Worm (Caenorhabditis elegans) whole organism, L1 larva: Measurements from ENCODE around the gene K08E7.4.
A peak's percentile ranks its signal among the peaks of the same experiment; 100 is the strongest.

Source experiments
- C04F5.9 ChIP-seq: sonication (generic microtip); optimal IDR thresholded peaks from 2 replicates; lab custom pipeline; 2016; ENCODE audit warnings: missing genetic modification characterization, missing compliant biosample characterization
- C16A3.4 ChIP-seq: fragments of 150-350 bp; optimal IDR thresholded peaks from 2 replicates; lab custom pipeline; 2014; ENCODE audit warnings: missing biosample characterization, missing genetic modification characterization
- C34B4.2 ChIP-seq: sonication (generic microtip); optimal IDR thresholded peaks from 2 replicates; lab custom pipeline; 2017; ENCODE audit warnings: mild to moderate bottlenecking, missing genetic modification characterization, missing compliant biosample characterization
- F16B12.6 ChIP-seq: fragments of 150-350 bp; optimal IDR thresholded peaks from 2 replicates; lab custom pipeline; 2014; ENCODE audit warnings: missing biosample characterization, missing genetic modification characterization
- alr-1 ChIP-seq: fragments of 200-800 bp; sonication (Bioruptor generic); optimal IDR thresholded peaks from 2 replicates; lab custom pipeline; 2018; ENCODE audit warnings: borderline replicate concordance, mild to moderate bottlenecking, missing genetic modification characterization, missing compliant biosample characterization
- aly-2 ChIP-seq: fragments of 150-350 bp; optimal IDR thresholded peaks from 2 replicates; lab custom pipeline; 2014; ENCODE audit warnings: missing biosample characterization, missing genetic modification characterization
- ama-1 ChIP-seq: fragments of 150-350 bp; optimal IDR thresholded peaks from 2 replicates; lab custom pipeline; 2014
- ceh-8 ChIP-seq: fragments of 200-800 bp; sonication (Bioruptor generic); optimal IDR thresholded peaks from 2 replicates; lab custom pipeline; 2018; ENCODE audit warnings: mild to moderate bottlenecking, missing genetic modification characterization, moderate library complexity, missing compliant biosample characterization
- ceh-82 ChIP-seq, 3 experiments: fragments of 150-350 bp in 1 of 3; sonication (generic microtip) in 2 of 3; optimal IDR thresholded peaks; 2 replicates each; lab custom pipeline; 2014 to 2017; ENCODE audit warnings: missing biosample characterization in 3 of 3, missing genetic modification characterization in 3 of 3
- dpl-1 ChIP-seq, 3 experiments: fragments of 150-350 bp in 2 of 3; sonication (generic microtip) in 1 of 3; optimal IDR thresholded peaks; 2 replicates each; lab custom pipeline; 2014 to 2017; ENCODE audit warnings: missing biosample characterization in 3 of 3, missing genetic modification characterization in 3 of 3, missing genetic modification reagents in 3 of 3
- efl-1 ChIP-seq, 4 experiments: fragments of 150-350 bp; optimal IDR thresholded peaks in 3 of 4; peaks in 1 of 4; 1 replicate in 1 of 4; 2 replicates in 3 of 4; lab custom pipeline; 2014; ENCODE audit warnings: missing biosample characterization in 2 of 4, missing genetic modification characterization in 2 of 4, missing genetic modification reagents in 2 of 4
- egl-13 ChIP-seq: sonication (generic microtip); optimal IDR thresholded peaks from 2 replicates; lab custom pipeline; 2016; ENCODE audit warnings: missing genotype, missing genetic modification reagents, missing genetic modification characterization, missing compliant biosample characterization
- elt-2 ChIP-seq: sonication (generic microtip); optimal IDR thresholded peaks from 2 replicates; lab custom pipeline; 2016; ENCODE audit warnings: missing genetic modification characterization, mild to moderate bottlenecking, inconsistent platforms, missing compliant biosample characterization, missing genetic modification reagents
- elt-3 ChIP-seq, 6 experiments: fragments of 150-350 bp in 1 of 6; sonication (generic microtip); optimal IDR thresholded peaks; 2 replicates each; lab custom pipeline; 2017 to 2018; ENCODE audit warnings: missing biosample characterization in 6 of 6, missing genetic modification characterization in 6 of 6, inconsistent platforms in 1 of 6
- ets-5 ChIP-seq: fragments of 200-800 bp; sonication (Bioruptor generic); IDR thresholded peaks from 2 replicates; pipeline ENCODE4 v1.3.6; 2022; ENCODE audit warnings: missing genetic modification characterization, missing compliant biosample characterization
- fkh-8 ChIP-seq: sonication (generic microtip); optimal IDR thresholded peaks from 2 replicates; lab custom pipeline; 2016; ENCODE audit warnings: mild to moderate bottlenecking, missing genetic modification characterization, missing compliant biosample characterization
- hpl-2 ChIP-seq: fragments of 150-350 bp; optimal IDR thresholded peaks from 2 replicates; lab custom pipeline; 2014; ENCODE audit warnings: missing biosample characterization, missing genetic modification reagents, missing genetic modification characterization
- isw-1 ChIP-seq: fragments of 200-800 bp; sonication (Bioruptor generic); IDR thresholded peaks from 2 replicates; pipeline ENCODE4 v1.3.6; 2022; ENCODE audit warnings: missing genetic modification characterization, missing compliant biosample characterization
- lin-14 ChIP-seq: fragments of 200-800 bp; sonication (Bioruptor generic); optimal IDR thresholded peaks from 2 replicates; lab custom pipeline; 2018; ENCODE audit warnings: mild to moderate bottlenecking, missing genetic modification characterization, moderate library complexity, missing compliant biosample characterization
- lin-39 ChIP-seq: fragments of 150-350 bp; optimal IDR thresholded peaks from 2 replicates; lab custom pipeline; 2014; ENCODE audit warnings: missing biosample characterization, missing genetic modification reagents, missing genetic modification characterization
- lsy-2 ChIP-seq, 2 experiments: fragments of 150-350 bp; optimal IDR thresholded peaks; 2 replicates each; lab custom pipeline; 2014; ENCODE audit warnings: missing biosample characterization in 2 of 2, missing genetic modification characterization in 2 of 2
- mab-9 ChIP-seq: fragments of 200-800 bp; sonication (Bioruptor generic); IDR thresholded peaks from 2 replicates; pipeline ENCODE4 v1.3.6; 2022; ENCODE audit warnings: missing genetic modification reagents, missing genetic modification characterization, missing compliant biosample characterization
- mdl-1 ChIP-seq, 2 experiments: fragments of 150-350 bp; optimal IDR thresholded peaks; 2 replicates each; lab custom pipeline; 2014 to 2017; ENCODE audit warnings: missing biosample characterization in 2 of 2, missing genetic modification characterization in 2 of 2, inconsistent platforms in 1 of 2
- mef-2 ChIP-seq: fragments of 150-350 bp; optimal IDR thresholded peaks from 2 replicates; lab custom pipeline; 2014; ENCODE audit warnings: missing biosample characterization, missing genetic modification characterization
- nhr-11 ChIP-seq: fragments of 150-350 bp; optimal IDR thresholded peaks from 2 replicates; lab custom pipeline; 2014; ENCODE audit warnings: missing biosample characterization, missing genetic modification characterization
- nhr-20 ChIP-seq: sonication (generic microtip); optimal IDR thresholded peaks from 2 replicates; lab custom pipeline; 2016; ENCODE audit warnings: mild to moderate bottlenecking, missing genetic modification characterization, missing compliant biosample characterization
- nhr-237 ChIP-seq: fragments of 150-350 bp; optimal IDR thresholded peaks from 2 replicates; lab custom pipeline; 2014; ENCODE audit warnings: missing biosample characterization, missing genetic modification characterization
- nhr-71 ChIP-seq: sonication (generic microtip); optimal IDR thresholded peaks from 2 replicates; lab custom pipeline; 2016; ENCODE audit warnings: mild to moderate bottlenecking, missing genetic modification characterization, moderate library complexity, missing compliant biosample characterization
- nhr-85 ChIP-seq: sonication (generic microtip); peaks from one replicate; lab custom pipeline; 2016; ENCODE audit warnings: missing genetic modification characterization, inconsistent platforms, missing compliant biosample characterization
- nhr-90 ChIP-seq: sonication (generic microtip); optimal IDR thresholded peaks from 2 replicates; lab custom pipeline; 2016; ENCODE audit warnings: mild to moderate bottlenecking, missing genetic modification characterization, missing compliant biosample characterization; ENCODE audit not compliant: poor library complexity
- pag-3 ChIP-seq: sonication (generic microtip); optimal IDR thresholded peaks from 2 replicates; lab custom pipeline; 2017; ENCODE audit warnings: missing genetic modification characterization, mild to moderate bottlenecking, missing compliant biosample characterization, antibody characterized with exemption, borderline replicate concordance; ENCODE audit not compliant: insufficient read depth
- pqm-1 ChIP-seq: sonication (generic microtip); optimal IDR thresholded peaks from 3 replicates; lab custom pipeline; 2017; ENCODE audit warnings: missing biosample characterization, missing genetic modification characterization
- rnt-1 ChIP-seq: sonication (generic microtip); optimal IDR thresholded peaks from 2 replicates; lab custom pipeline; 2016; ENCODE audit warnings: mild to moderate bottlenecking, missing genetic modification characterization, moderate library complexity, missing compliant biosample characterization
- skn-1 ChIP-seq: fragments of 150-350 bp; optimal IDR thresholded peaks from 2 replicates; lab custom pipeline; 2014; ENCODE audit warnings: missing biosample characterization, missing genetic modification characterization
- snpc-4 ChIP-seq: fragments of 150-350 bp; optimal IDR thresholded peaks from 2 replicates; lab custom pipeline; 2014; ENCODE audit warnings: missing biosample characterization, missing genetic modification characterization
- snu-23 ChIP-seq: sonication (generic microtip); optimal IDR thresholded peaks from 2 replicates; lab custom pipeline; 2016; ENCODE audit warnings: missing genetic modification characterization, missing compliant biosample characterization
- sup-37 ChIP-seq: fragments of 200-800 bp; sonication (Bioruptor generic); optimal IDR thresholded peaks from 2 replicates; lab custom pipeline; 2018; ENCODE audit warnings: mild to moderate bottlenecking, missing genetic modification characterization, missing compliant biosample characterization
- tlp-1 ChIP-seq: fragments of 150-350 bp; optimal IDR thresholded peaks from 2 replicates; lab custom pipeline; 2014; ENCODE audit warnings: missing biosample characterization, missing genetic modification characterization
- unc-130 ChIP-seq: fragments of 150-350 bp; optimal IDR thresholded peaks from 2 replicates; lab custom pipeline; 2017; ENCODE audit warnings: missing biosample characterization, missing genetic modification characterization, inconsistent platforms
- unc-30 ChIP-seq: sonication (generic microtip); optimal IDR thresholded peaks from 2 replicates; lab custom pipeline; 2017; ENCODE audit warnings: missing biosample characterization, missing genetic modification characterization
- vab-15 ChIP-seq: sonication (generic microtip); optimal IDR thresholded peaks from 2 replicates; lab custom pipeline; 2017; ENCODE audit warnings: missing genotype, mild to moderate bottlenecking, missing genetic modification characterization, missing compliant biosample characterization
- zip-4 ChIP-seq: fragments of 200-800 bp; sonication (Bioruptor generic); optimal IDR thresholded peaks from 2 replicates; lab custom pipeline; 2018; ENCODE audit warnings: mild to moderate bottlenecking, missing genetic modification characterization, moderate library complexity, missing compliant biosample characterization
- ztf-11 ChIP-seq, 2 experiments: sonication (generic microtip); optimal IDR thresholded peaks; 2 replicates each; lab custom pipeline; 2016 to 2017; ENCODE audit warnings: missing genetic modification characterization in 2 of 2, missing biosample characterization in 1 of 2, missing compliant biosample characterization in 1 of 2

Gene K08E7.4

DNA sequence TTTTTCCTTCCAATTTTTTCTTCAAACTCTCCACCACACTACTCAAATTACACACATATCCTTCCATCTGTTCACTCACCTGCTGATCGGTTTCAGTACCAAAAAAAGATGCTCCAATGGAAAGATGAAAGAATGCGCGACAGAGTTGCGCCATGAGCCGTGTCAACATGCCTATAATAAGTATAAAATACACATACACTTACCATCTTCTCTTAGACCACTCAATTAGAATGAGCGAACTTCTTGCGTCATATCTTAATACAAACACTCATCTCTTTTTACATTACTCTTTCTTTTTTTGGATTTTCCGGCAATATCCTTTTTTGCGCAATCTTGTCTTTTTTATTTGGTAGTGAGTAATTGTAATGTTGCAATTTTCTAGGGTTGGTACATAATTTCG, 33.3 kb downstream of the K08E7.4 start:
- TF ChIP-seq fkh-8 (tag; lab: Kevin White, UChicago) (no peak), pqm-1 (tag; lab: Kevin White, UChicago) (no peak), rnt-1 (tag; lab: Kevin White, UChicago) (no peak), egl-13 (tag; lab: Kevin White, UChicago) (no peak), mef-2 (no peak), nhr-20 (tag; lab: Kevin White, UChicago) (no peak), alr-1 (tag; lab: Kevin White, UChicago) (no peak), unc-30 (tag; lab: Kevin White, UChicago) (no peak), mdl-1 (tag; optimal IDR thresholded peaks at IDR 0.05; lab: Kevin White, UChicago) (no peak), tlp-1 (tag; lab: Kevin White, UChicago) (no peak), C04F5.9 (tag; lab: Kevin White, UChicago) (no peak), ztf-11 (tag; optimal IDR thresholded peaks at IDR 0.05; lab: Kevin White, UChicago) (no peak), F16B12.6 (tag; lab: Kevin White, UChicago) (no peak), snpc-4 (tag; lab: Kevin White, UChicago) (no peak)

DNA sequence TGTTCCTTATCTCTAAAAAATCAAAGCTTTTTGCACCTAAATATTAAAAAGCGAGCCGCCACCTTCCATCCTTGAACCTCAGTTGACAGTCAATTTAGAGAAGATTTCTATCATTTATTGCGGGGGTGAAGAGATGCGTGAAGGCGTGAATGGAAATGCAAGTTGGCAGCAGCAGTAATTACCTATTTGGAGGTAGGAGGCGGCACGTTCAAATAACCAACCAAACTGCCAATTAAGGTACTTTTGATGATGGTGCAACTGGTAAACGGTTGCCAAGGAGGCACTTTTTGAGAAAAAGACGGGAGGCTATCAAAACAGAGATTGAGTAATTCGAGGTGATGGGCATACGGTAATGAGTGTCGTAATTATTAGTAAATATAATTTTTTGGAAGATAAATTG, 34.6 kb downstream of the K08E7.4 start:
- TF ChIP-seq unc-30 (tag; lab: Kevin White, UChicago) (no peak), ceh-8 (GFP tag; lab: Kevin White, UChicago) (no peak), vab-15 (tag; lab: Kevin White, UChicago) (no peak), mab-9 (GFP tag; lab: Robert Waterston, UW) (no peak)

DNA sequence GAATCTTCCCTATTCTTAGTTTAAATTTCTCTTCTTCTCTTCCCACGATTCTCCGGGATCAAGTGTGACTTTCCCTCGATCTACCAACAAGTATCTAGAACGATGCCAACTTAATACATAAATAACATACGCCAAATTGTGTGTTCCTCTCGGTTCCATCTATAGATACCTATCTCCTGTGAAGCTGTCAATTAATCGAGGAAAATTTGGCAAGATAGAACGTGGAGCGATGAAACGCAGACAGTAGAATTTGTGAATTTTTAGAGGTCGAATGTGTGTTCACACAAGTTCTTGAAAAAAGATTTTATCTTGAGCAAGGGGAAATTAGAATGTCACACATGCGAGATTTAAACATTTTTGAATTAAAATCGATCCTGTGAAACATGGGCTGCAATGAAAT, 39.5 kb downstream of the K08E7.4 start:
- TF ChIP-seq nhr-237: no peak
- TF ChIP-seq pag-3: no peak
- no peak for TF ChIP-seq C16A3.4
- no peak for TF ChIP-seq nhr-11 (tag; lab: Kevin White, UChicago)
- TF ChIP-seq pqm-1 (tag; lab: Kevin White, UChicago): no peak
- TF ChIP-seq lsy-2 (tag; optimal IDR thresholded peaks at IDR 0.05; lab: Kevin White, UChicago): no peak
- peak; percentile 1 for TF ChIP-seq lin-14 (GFP tag; lab: Kevin White, UChicago)
- TF ChIP-seq egl-13 (tag; lab: Kevin White, UChicago): no peak
- no peak for TF ChIP-seq aly-2
- no peak for TF ChIP-seq ceh-8 (GFP tag; lab: Kevin White, UChicago)
- TF ChIP-seq unc-130 (tag; lab: Kevin White, UChicago): no peak
- TF ChIP-seq efl-1 (optimal IDR thresholded peaks at IDR 0.05; lab: Kevin White, UChicago): no peak
- peak in 1 of 2 experiments; percentile 66 for TF ChIP-seq efl-1 (GFP tag; optimal IDR thresholded peaks at IDR 0.05 in 1 of 2; lab: Kevin White, UChicago)
- no peak for TF ChIP-seq elt-3 (tag; optimal IDR thresholded peaks at IDR 0.05; lab: Kevin White, UChicago)

DNA sequence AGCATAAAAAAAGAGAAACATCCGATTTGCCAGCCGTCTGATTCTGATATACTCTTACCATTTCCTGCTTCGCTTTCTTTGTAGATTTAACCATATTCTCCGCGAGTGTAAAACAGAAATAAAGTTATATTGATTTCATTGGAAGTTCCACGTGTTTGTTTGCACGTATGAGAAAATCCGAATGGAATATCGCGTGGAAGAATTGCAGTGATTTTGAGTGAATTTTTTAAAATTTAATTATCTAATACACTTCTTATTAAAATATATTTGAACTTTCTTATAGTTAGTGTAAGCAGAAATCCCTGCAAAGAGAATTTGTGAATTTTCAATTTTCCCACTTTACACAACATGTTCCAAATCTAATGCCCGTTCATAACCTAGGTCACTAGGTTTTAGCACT, 39.9 kb downstream of the K08E7.4 start, which contains the start of gene F53B2.5:
Gene F53B2.5, minus strand, starts transcription at position 101 of the 400 bp plus-strand sequence.
- TF ChIP-seq ets-5 (GFP tag; lab: Robert Waterston, UW) (no peak), snpc-4 (tag; lab: Kevin White, UChicago) (no peak), sup-37 (GFP tag; lab: Kevin White, UChicago) (no peak), nhr-85 (tag; lab: Kevin White, UChicago) (peak; percentile 11), C34B4.2 (tag; lab: Kevin White, UChicago) (no peak)

DNA sequence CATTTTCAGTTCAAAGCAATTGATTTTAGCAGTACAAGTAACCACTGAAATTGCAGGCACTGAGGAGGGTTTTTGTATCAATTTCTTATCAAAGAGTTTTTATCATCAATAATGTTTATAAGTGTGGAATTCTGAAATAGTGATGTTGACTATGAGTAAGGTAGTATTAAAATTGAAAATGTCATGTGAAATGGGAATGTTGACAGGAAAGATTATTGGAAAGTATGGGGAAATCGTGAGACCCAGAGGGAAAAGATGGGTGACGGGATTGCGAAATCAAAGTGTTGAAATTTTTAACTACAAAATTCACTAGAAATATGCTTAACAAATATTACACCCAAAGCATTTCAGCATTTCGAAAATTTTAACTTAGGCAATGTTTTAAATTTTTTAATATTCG, 43.7 kb downstream of the K08E7.4 start, which contains the start of gene F53B2.8:
Gene F53B2.8, minus strand, starts transcription at position 180 of the 400 bp plus-strand sequence.
- TF ChIP-seq snu-23 (GFP tag; lab: Kevin White, UChicago): peak; percentile 39
- TF ChIP-seq snpc-4 (tag; lab: Kevin White, UChicago): peak; percentile 21
- peak in 2 of 3 experiments; percentile 13 to 21 for TF ChIP-seq dpl-1 (GFP tag; optimal IDR thresholded peaks at IDR 0.05; lab: Kevin White, UChicago)
- peak; percentile 50 for TF ChIP-seq nhr-71 (tag; lab: Kevin White, UChicago)
- peak; percentile 7 for TF ChIP-seq nhr-90
- TF ChIP-seq efl-1 (optimal IDR thresholded peaks at IDR 0.05; lab: Kevin White, UChicago): peak in 1 of 2 experiments; percentile 38
- peak; percentile 28 to 94 for TF ChIP-seq efl-1 (GFP tag; optimal IDR thresholded peaks at IDR 0.05 in 1 of 2; lab: Kevin White, UChicago)
- TF ChIP-seq lsy-2 (tag; optimal IDR thresholded peaks at IDR 0.05; lab: Kevin White, UChicago): peak in 1 of 2 experiments; percentile 3
- TF ChIP-seq lin-39: no peak
- peak; percentile 84 for TF ChIP-seq elt-2 (tag; lab: Kevin White, UChicago)
- 0 out of 2 replicates have a peak, but pooled peaks have one; percentile 3 for TF ChIP-seq isw-1
- TF ChIP-seq nhr-20 (tag; lab: Kevin White, UChicago): peak; percentile 59
- peak; percentile 63 for TF ChIP-seq skn-1 (tag; lab: Kevin White, UChicago)
- peak in 2 of 3 experiments; percentile 13 to 46 for TF ChIP-seq ceh-82 (tag; optimal IDR thresholded peaks at IDR 0.05; lab: Kevin White, UChicago)
- no peak for TF ChIP-seq ama-1
- TF ChIP-seq pqm-1 (tag; lab: Kevin White, UChicago): peak; percentile 33
- TF ChIP-seq elt-3 (tag; optimal IDR thresholded peaks at IDR 0.05; lab: Kevin White, UChicago): peak in 2 of 6 experiments; percentile 1 to 64
- TF ChIP-seq hpl-2: peak; percentile 71
- TF ChIP-seq zip-4 (GFP tag; lab: Kevin White, UChicago): peak; percentile 86
